Worm (Caenorhabditis elegans) whole organism, L2 larva: ENCODE results near the gene ric-4.

Experiments used
- dmd-4 ChIP-seq: sonication (generic microtip); optimal IDR thresholded peaks from 2 replicates; lab custom pipeline; 2017; ENCODE audit warnings: missing biosample characterization, missing genetic modification characterization
- lin-39 ChIP-seq: fragments of 150-350 bp; optimal IDR thresholded peaks from 2 replicates; lab custom pipeline; 2014; ENCODE audit warnings: missing biosample characterization, missing genetic modification reagents, missing genetic modification characterization
- mab-5 ChIP-seq: fragments of 150-350 bp; optimal IDR thresholded peaks from 2 replicates; lab custom pipeline; 2014; ENCODE audit warnings: missing biosample characterization, missing genetic modification characterization
- nhr-10 ChIP-seq: sonication (generic microtip); optimal IDR thresholded peaks from 2 replicates; lab custom pipeline; 2017; ENCODE audit warnings: missing biosample characterization, missing genetic modification characterization
- ztf-11 ChIP-seq: sonication (generic microtip); optimal IDR thresholded peaks from 2 replicates; lab custom pipeline; 2017; ENCODE audit warnings: missing biosample characterization, missing genetic modification characterization

- TF ChIP-seq mab-5 (tag; lab: Kevin White, UChicago) (no peak), ztf-11 (tag; lab: Kevin White, UChicago) (no peak), nhr-10 (tag; lab: Kevin White, UChicago) (no peak), lin-39 (tag; lab: Kevin White, UChicago) (no peak), dmd-4 (tag; lab: Kevin White, UChicago) (no peak)
These were observed 47.2 kb upstream of the ric-4 start, which contains the start of gene asps-1 for ce11 chrV:10317294-10317693.
